Fruit fly (Drosophila melanogaster): ENCODE results near the gene RpL27.
A peak's percentile ranks its signal among the peaks of the same experiment; 100 is the strongest.

The RpL27 gene

dm6 chr3R:25684859-25685258 lies at the start of gene RpL27 (continued):
- TF ChIP-seq MTF-1 (GFP tag; optimal IDR thresholded peaks at IDR 0.05; ENCODE audit: borderline replicate concordance) (peak; percentile 92), CG6791 (GFP tag; IDR thresholded peaks at IDR 0.05; ENCODE audit: partially characterized antibody) (peak; percentile 78), az2 (GFP tag; optimal IDR thresholded peaks at IDR 0.05) (peak; percentile 62), z (GFP tag; IDR thresholded peaks at IDR 0.05) (no peak), CG17612 (GFP tag; IDR thresholded peaks at IDR 0.05) (no peak; the same call in 1 of the 2 replicates), Bteb2 (GFP tag; optimal IDR thresholded peaks at IDR 0.05) (peak; percentile 66), chinmo (GFP tag; IDR thresholded peaks at IDR 0.05; ENCODE audit: partially characterized antibody) (no peak), sens (GFP tag) (peak; percentile 92), CG9817 (tag; optimal IDR thresholded peaks at IDR 0.05) (peak; percentile 71), br (optimal IDR thresholded peaks at IDR 0.05) (no peak), exex (tag; optimal IDR thresholded peaks at IDR 0.05) (peak; percentile 56), CG3281 (GFP tag; optimal IDR thresholded peaks at IDR 0.05) (peak; percentile 92), Fer1 (GFP tag; optimal IDR thresholded peaks at IDR 0.05) (peak; percentile 93), CrebB (tag; optimal IDR thresholded peaks at IDR 0.05) (peak; percentile 75), sna (GFP tag; IDR thresholded peaks at IDR 0.05; ENCODE audit: partially characterized antibody) (peak; percentile 16; the same call in 1 of the 2 replicates), Dp (GFP tag; optimal IDR thresholded peaks at IDR 0.05) (peak; percentile 76), pum (GFP tag; optimal IDR thresholded peaks at IDR 0.05) (peak; percentile 10), Fer2 (tag; optimal IDR thresholded peaks at IDR 0.05) (peak; percentile 72), Abd-B (GFP tag; optimal IDR thresholded peaks at IDR 0.05) (no peak), org-1 (GFP tag; optimal IDR thresholded peaks at IDR 0.05) (peak; percentile 12), Antp (GFP tag; optimal IDR thresholded peaks at IDR 0.05) (peak; percentile 33), knrl (GFP tag; IDR thresholded peaks at IDR 0.05; ENCODE audit: partially characterized antibody) (peak; percentile 69), CG12219 (GFP tag; optimal IDR thresholded peaks at IDR 0.05) (peak; percentile 64), CG34224 (GFP tag; IDR thresholded peaks at IDR 0.05; ENCODE audit: partially characterized antibody) (peak; percentile 50; the same call in 1 of the 3 replicates), Dbx (GFP tag; IDR thresholded peaks at IDR 0.05) (peak; percentile 87), Nf-YA (GFP tag; IDR thresholded peaks at IDR 0.05) (peak; percentile 73), TFAM (GFP tag; optimal IDR thresholded peaks at IDR 0.05) (peak; percentile 49), oc (tag; optimal IDR thresholded peaks at IDR 0.05) (no peak), CG17385 (GFP tag; optimal IDR thresholded peaks at IDR 0.05) (peak; percentile 88), CG4328 (GFP tag; optimal IDR thresholded peaks at IDR 0.05) (peak; percentile 88)

- no peak for TF ChIP-seq CG17361 (GFP tag; IDR thresholded peaks at IDR 0.05)
These were observed 38.9 kb upstream of the RpL27 start for dm6 chr3R:25723795-25724194.

dm6 chr3R:25721030-25721429 lies 36.2 kb upstream of the RpL27 start:
- TF ChIP-seq CG8388 (GFP tag; optimal IDR thresholded peaks at IDR 0.05) (peak; percentile 13), CG14860 (GFP tag; IDR thresholded peaks at IDR 0.05; ENCODE audit: partially characterized antibody) (0 out of 3 replicates have a peak, but pooled peaks have one; percentile 5), CG15073 (GFP tag; optimal IDR thresholded peaks at IDR 0.05) (peak; percentile 94), Med (GFP tag) (peak; percentile 47), knrl (GFP tag; IDR thresholded peaks at IDR 0.05; ENCODE audit: partially characterized antibody) (0 out of 3 replicates have a peak, but pooled peaks have one; percentile 13), Nf-YC (tag; optimal IDR thresholded peaks at IDR 0.05) (no peak), Bgb (GFP tag; IDR thresholded peaks at IDR 0.05; ENCODE audit: partially characterized antibody) (0 out of 2 replicates have a peak, but pooled peaks have one; percentile 13), CG3726 (GFP tag; IDR thresholded peaks at IDR 0.05) (0 out of 3 replicates have a peak, but pooled peaks have one; percentile 23), Dip2 (GFP tag; IDR thresholded peaks at IDR 0.05) (no peak), CG16863 (GFP tag; optimal IDR thresholded peaks at IDR 0.05) (no peak)

Data from whole organism, embryonic.